Worm (Caenorhabditis elegans) whole organism, late embryonic: Measurements from ENCODE around the gene C03F11.2.

Source experiments
- K02D7.2 ChIP-seq: sonication (generic microtip); optimal IDR thresholded peaks from 2 replicates; lab custom pipeline; 2017; ENCODE audit warnings: mild to moderate bottlenecking, missing genetic modification characterization, missing compliant biosample characterization
- ceh-14 ChIP-seq: sonication (generic microtip); optimal IDR thresholded peaks from 2 replicates; lab custom pipeline; 2016; ENCODE audit warnings: missing genotype, missing genetic modification characterization, missing compliant biosample characterization
- ceh-18 ChIP-seq: sonication (generic microtip); optimal IDR thresholded peaks from 2 replicates; lab custom pipeline; 2016; ENCODE audit warnings: missing genetic modification characterization, missing compliant biosample characterization
- ceh-19 ChIP-seq: fragments of 200-800 bp; sonication (Bioruptor generic); optimal IDR thresholded peaks from 2 replicates; lab custom pipeline; 2018; ENCODE audit warnings: mild to moderate bottlenecking, missing genetic modification characterization, missing compliant biosample characterization
- ceh-2 ChIP-seq: sonication (generic microtip); optimal IDR thresholded peaks from 2 replicates; lab custom pipeline; 2016; ENCODE audit warnings: missing genotype, missing genetic modification characterization, missing compliant biosample characterization
- ceh-22 ChIP-seq: sonication (generic microtip); optimal IDR thresholded peaks from 2 replicates; lab custom pipeline; 2017; ENCODE audit warnings: missing biosample characterization, missing genetic modification characterization
- ceh-24 ChIP-seq: sonication (generic microtip); optimal IDR thresholded peaks from 2 replicates; lab custom pipeline; 2016; ENCODE audit warnings: mild to moderate bottlenecking, missing genetic modification characterization, missing compliant biosample characterization
- ceh-30 ChIP-seq: fragments of 150-350 bp; optimal IDR thresholded peaks from 2 replicates; lab custom pipeline; 2014; ENCODE audit warnings: missing biosample characterization, missing genetic modification characterization
- ceh-31 ChIP-seq: sonication (generic microtip); optimal IDR thresholded peaks from 2 replicates; lab custom pipeline; 2016; ENCODE audit warnings: missing genetic modification characterization, missing compliant biosample characterization
- ceh-34 ChIP-seq: sonication (generic microtip); optimal IDR thresholded peaks from 2 replicates; lab custom pipeline; 2016; ENCODE audit warnings: mild to moderate bottlenecking, missing genetic modification characterization, missing compliant biosample characterization
- ceh-6 ChIP-seq: fragments of 200-800 bp; sonication (Bioruptor generic); optimal IDR thresholded peaks from 2 replicates; lab custom pipeline; 2018; ENCODE audit warnings: mild to moderate bottlenecking, missing genetic modification characterization, missing compliant biosample characterization
- che-1 ChIP-seq: sonication (generic microtip); optimal IDR thresholded peaks from 2 replicates; lab custom pipeline; 2016; ENCODE audit warnings: mild to moderate bottlenecking, missing genetic modification characterization, missing compliant biosample characterization
- dmd-4 ChIP-seq: sonication (generic microtip); optimal IDR thresholded peaks from 2 replicates; lab custom pipeline; 2016; ENCODE audit warnings: borderline replicate concordance, missing genetic modification characterization, missing compliant biosample characterization
- elt-4 ChIP-seq: sonication (generic microtip); optimal IDR thresholded peaks from 2 replicates; lab custom pipeline; 2016; ENCODE audit warnings: missing genetic modification characterization, missing compliant biosample characterization
- eyg-1 ChIP-seq: sonication (generic microtip); optimal IDR thresholded peaks from 2 replicates; lab custom pipeline; 2016; ENCODE audit warnings: missing genotype, missing genetic modification characterization, missing compliant biosample characterization
- fax-1 ChIP-seq: sonication (generic microtip); optimal IDR thresholded peaks from 2 replicates; lab custom pipeline; 2016; ENCODE audit warnings: missing genotype, missing genetic modification characterization, missing compliant biosample characterization
- fkh-6 ChIP-seq: sonication (generic microtip); optimal IDR thresholded peaks from 2 replicates; lab custom pipeline; 2016; ENCODE audit warnings: missing genetic modification characterization, missing compliant biosample characterization
- hlh-13 ChIP-seq: fragments of 200-800 bp; sonication (Bioruptor generic); optimal IDR thresholded peaks from 2 replicates; lab custom pipeline; 2018; ENCODE audit warnings: mild to moderate bottlenecking, missing genetic modification characterization, missing compliant biosample characterization
- hlh-30 ChIP-seq: sonication (generic microtip); optimal IDR thresholded peaks from 2 replicates; lab custom pipeline; 2017; ENCODE audit warnings: antibody characterized with exemption, missing genetic modification characterization, missing compliant biosample characterization; ENCODE audit not compliant: insufficient read depth
- lim-6 ChIP-seq: sonication (generic microtip); optimal IDR thresholded peaks from 2 replicates; lab custom pipeline; 2016; ENCODE audit warnings: missing genetic modification characterization, missing compliant biosample characterization
- nfya-1 ChIP-seq: sonication (generic microtip); optimal IDR thresholded peaks from 2 replicates; lab custom pipeline; 2017; ENCODE audit warnings: missing genetic modification characterization, mild to moderate bottlenecking, missing compliant biosample characterization, antibody characterized with exemption, moderate library complexity
- nhr-11 ChIP-seq: fragments of 150-350 bp; optimal IDR thresholded peaks from 2 replicates; lab custom pipeline; 2014; ENCODE audit warnings: missing biosample characterization, missing genetic modification characterization
- pag-3 ChIP-seq: sonication (generic microtip); optimal IDR thresholded peaks from 2 replicates; lab custom pipeline; 2016; ENCODE audit warnings: missing compliant biosample characterization, missing genetic modification characterization, borderline replicate concordance
- pha-4 ChIP-seq: fragments of 150-350 bp; optimal IDR thresholded peaks from 2 replicates; lab custom pipeline; 2018; ENCODE audit warnings: missing biosample characterization, missing genetic modification reagents, missing genetic modification characterization
- pqm-1 ChIP-seq: sonication (generic microtip); optimal IDR thresholded peaks from 2 replicates; lab custom pipeline; 2016; ENCODE audit warnings: missing genetic modification characterization, missing compliant biosample characterization
- pros-1 ChIP-seq: fragments of 150-350 bp; optimal IDR thresholded peaks from 2 replicates; lab custom pipeline; 2014; ENCODE audit warnings: missing biosample characterization, missing genetic modification reagents, missing genetic modification characterization
- ref-2 ChIP-seq: sonication (generic microtip); optimal IDR thresholded peaks from 2 replicates; lab custom pipeline; 2016; ENCODE audit warnings: missing genetic modification characterization, missing compliant biosample characterization
- rnt-1 ChIP-seq: sonication (generic microtip); optimal IDR thresholded peaks from 2 replicates; lab custom pipeline; 2016; ENCODE audit warnings: missing genetic modification characterization, missing compliant biosample characterization
- sdc-2 ChIP-seq: sonication (generic microtip); optimal IDR thresholded peaks from 2 replicates; lab custom pipeline; 2016; ENCODE audit warnings: missing genotype, missing genetic modification characterization, missing compliant biosample characterization
- sox-2 ChIP-seq: fragments of 200-800 bp; sonication (Bioruptor generic); IDR thresholded peaks from 2 replicates; pipeline ENCODE4 v1.3.6; 2022; ENCODE audit warnings: missing genetic modification reagents, missing genetic modification characterization, missing compliant biosample characterization
- syd-9 ChIP-seq: sonication (generic microtip); optimal IDR thresholded peaks from 2 replicates; lab custom pipeline; 2016; ENCODE audit warnings: mild to moderate bottlenecking, missing genetic modification characterization, moderate library complexity, missing compliant biosample characterization
- ttx-3 ChIP-seq: sonication (generic microtip); optimal IDR thresholded peaks from 2 replicates; lab custom pipeline; 2016; ENCODE audit warnings: missing genetic modification reagents, missing genetic modification characterization, missing compliant biosample characterization
- unc-55 ChIP-seq: sonication (generic microtip); optimal IDR thresholded peaks from 2 replicates; lab custom pipeline; 2017; ENCODE audit warnings: missing biosample characterization, missing genetic modification reagents, missing genetic modification characterization

The C03F11.2 gene

DNA sequence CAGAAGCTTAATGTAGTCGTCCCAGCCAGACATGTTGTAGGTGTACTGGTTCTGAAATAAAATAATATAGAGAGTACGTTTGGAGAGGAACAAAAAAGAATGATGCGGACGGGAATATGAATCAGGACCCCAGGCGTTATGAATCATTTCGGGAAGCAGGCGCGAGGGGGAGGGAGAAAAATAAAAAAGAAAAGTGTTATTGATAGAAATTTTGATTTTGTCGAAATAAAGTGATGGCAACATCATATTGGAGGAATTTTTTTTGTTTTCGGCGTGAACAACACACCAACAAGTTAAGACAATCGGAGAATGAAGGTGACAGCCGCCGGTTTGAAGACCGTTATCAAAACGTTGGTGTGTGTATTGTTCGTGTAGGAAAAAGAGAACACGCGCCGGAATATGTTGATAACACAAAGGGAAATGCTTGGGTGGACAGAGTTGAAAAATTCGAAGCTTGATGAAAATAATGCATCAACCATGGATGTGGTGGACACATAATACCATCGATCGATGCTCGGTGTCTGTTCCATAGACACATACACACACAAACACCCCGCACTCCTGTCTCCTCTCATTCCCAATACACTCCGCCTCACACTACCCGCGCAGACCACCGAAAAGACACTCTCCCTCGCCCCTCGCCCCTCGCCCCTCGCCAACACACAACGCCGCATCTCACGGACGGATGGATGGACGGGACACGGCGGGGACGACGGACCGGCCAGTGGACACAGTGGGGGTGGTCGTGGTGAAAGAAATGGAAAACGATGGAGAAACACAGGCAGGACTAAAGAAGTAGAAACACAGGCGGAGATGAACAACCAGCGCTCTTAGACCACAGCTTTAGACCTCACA is 43.0 kb downstream of the C03F11.2 start, which contains the start of gene pfn-2 (continued):
- TF ChIP-seq nfya-1, result peak; percentile 10
- TF ChIP-seq ceh-30 (tag; lab: Kevin White, UChicago), result no peak
- TF ChIP-seq hlh-13 (GFP tag; lab: Kevin White, UChicago), result no peak
- TF ChIP-seq pha-4 (tag; lab: Kevin White, UChicago), result no peak
- TF ChIP-seq fax-1, result no peak
- TF ChIP-seq sox-2 (GFP tag; lab: Robert Waterston, UW), result no peak
- peak; percentile 38 for TF ChIP-seq ceh-14
- peak; percentile 68 for TF ChIP-seq ceh-34 (tag; lab: Kevin White, UChicago)
- no peak for TF ChIP-seq che-1 (tag; lab: Kevin White, UChicago)
- no peak for TF ChIP-seq elt-4 (tag; lab: Kevin White, UChicago)
- TF ChIP-seq ceh-19, result peak; percentile 66
- no peak for TF ChIP-seq K02D7.2 (tag; lab: Kevin White, UChicago)
- TF ChIP-seq ceh-18 (tag; lab: Kevin White, UChicago), result no peak
- TF ChIP-seq lim-6 (tag; lab: Kevin White, UChicago), result no peak
- TF ChIP-seq rnt-1 (tag; lab: Kevin White, UChicago), result no peak
- TF ChIP-seq unc-55 (GFP tag; lab: Kevin White, UChicago), result no peak
- no peak for TF ChIP-seq ceh-24 (tag; lab: Kevin White, UChicago)
- peak; percentile 27 for TF ChIP-seq sdc-2

ce11 chrX:5348529-5349148 is 48.6 kb downstream of the C03F11.2 start, which contains the start of gene syx-3:
Gene syx-3, plus strand, starts transcription at chrX:5349098.
- TF ChIP-seq hlh-30 (tag; lab: Kevin White, UChicago) (no peak), ref-2 (tag; lab: Kevin White, UChicago) (no peak), ceh-6 (GFP tag; lab: Kevin White, UChicago) (no peak), ceh-22 (tag; lab: Kevin White, UChicago) (no peak), sox-2 (GFP tag; lab: Robert Waterston, UW) (no peak), unc-55 (GFP tag; lab: Kevin White, UChicago) (no peak), ceh-34 (tag; lab: Kevin White, UChicago) (no peak), lim-6 (tag; lab: Kevin White, UChicago) (no peak), fkh-6 (tag; lab: Kevin White, UChicago) (no peak)

ce11 chrX:5347856-5348255 is 49.3 kb downstream of the C03F11.2 start:
- TF ChIP-seq ceh-22 (tag; lab: Kevin White, UChicago) (no peak), ceh-6 (GFP tag; lab: Kevin White, UChicago) (no peak), pqm-1 (no peak), eyg-1 (tag; lab: Kevin White, UChicago) (no peak), sdc-2 (no peak), che-1 (tag; lab: Kevin White, UChicago) (no peak), nhr-11 (no peak), pag-3 (tag; lab: Kevin White, UChicago) (no peak), unc-55 (GFP tag; lab: Kevin White, UChicago) (no peak), ceh-18 (tag; lab: Kevin White, UChicago) (no peak), fkh-6 (tag; lab: Kevin White, UChicago) (no peak), pros-1 (tag; lab: Kevin White, UChicago) (no peak), ceh-2 (tag; lab: Kevin White, UChicago) (no peak), syd-9 (tag; lab: Kevin White, UChicago) (no peak), ceh-31 (tag; lab: Kevin White, UChicago) (no peak), pha-4 (tag; lab: Kevin White, UChicago) (no peak), ttx-3 (tag; lab: Kevin White, UChicago) (no peak), dmd-4 (tag; lab: Kevin White, UChicago) (no peak)
